Fruit fly (Drosophila melanogaster): ENCODE data around the gene CG42588.

- TF ChIP-seq eve (GFP tag; optimal IDR thresholded peaks at IDR 0.05), result no peak
- no peak for TF ChIP-seq CG6254 (GFP tag; optimal IDR thresholded peaks at IDR 0.05)
- no peak for TF ChIP-seq Taf1 (GFP tag; IDR thresholded peaks at IDR 0.05)
- no peak for TF ChIP-seq Six4 (GFP tag; optimal IDR thresholded peaks at IDR 0.05)
- TF ChIP-seq zfh2 (GFP tag; optimal IDR thresholded peaks at IDR 0.05), result no peak
- no peak for TF ChIP-seq tx (GFP tag; optimal IDR thresholded peaks at IDR 0.05)
- no peak for TF ChIP-seq HLHmδ (GFP tag; optimal IDR thresholded peaks at IDR 0.05)
- TF ChIP-seq CG7839 (tag; optimal IDR thresholded peaks at IDR 0.05), result no peak
- no peak for TF ChIP-seq Rfx (GFP tag; IDR thresholded peaks at IDR 0.05)
- no peak for TF ChIP-seq ash1 (GFP tag; optimal IDR thresholded peaks at IDR 0.05)
Measured at dm6 chr3L:12789875-12790373, 24.1 kb upstream of the CG42588 start, which contains the start of gene CG42709.
